Worm (Caenorhabditis elegans) whole organism, L1 larva: ENCODE measurements around the gene bbs-5.
A peak's percentile ranks its signal among the peaks of the same experiment; 100 is the strongest.

Experiments used
- C04F5.9 ChIP-seq: sonication (generic microtip); optimal IDR thresholded peaks from 2 replicates; lab custom pipeline; 2016; ENCODE audit warnings: missing genetic modification characterization, missing compliant biosample characterization
- C34B4.2 ChIP-seq: sonication (generic microtip); optimal IDR thresholded peaks from 2 replicates; lab custom pipeline; 2017; ENCODE audit warnings: mild to moderate bottlenecking, missing genetic modification characterization, missing compliant biosample characterization
- Y116A8C.19 ChIP-seq: sonication (generic microtip); optimal IDR thresholded peaks from 2 replicates; lab custom pipeline; 2016; ENCODE audit warnings: missing compliant biosample characterization, missing genetic modification characterization, borderline replicate concordance
- aha-1 ChIP-seq: fragments of 150-350 bp; optimal IDR thresholded peaks from 2 replicates; lab custom pipeline; 2014; ENCODE audit warnings: missing biosample characterization, missing genetic modification characterization
- alr-1 ChIP-seq: fragments of 200-800 bp; sonication (Bioruptor generic); optimal IDR thresholded peaks from 2 replicates; lab custom pipeline; 2018; ENCODE audit warnings: borderline replicate concordance, mild to moderate bottlenecking, missing genetic modification characterization, missing compliant biosample characterization
- ama-1 ChIP-seq: fragments of 150-350 bp; optimal IDR thresholded peaks from 2 replicates; lab custom pipeline; 2014
- blmp-1 ChIP-seq: fragments of 150-350 bp; optimal IDR thresholded peaks from 2 replicates; lab custom pipeline; 2014; ENCODE audit warnings: missing biosample characterization, missing genetic modification characterization
- ceh-8 ChIP-seq: fragments of 200-800 bp; sonication (Bioruptor generic); optimal IDR thresholded peaks from 2 replicates; lab custom pipeline; 2018; ENCODE audit warnings: mild to moderate bottlenecking, missing genetic modification characterization, moderate library complexity, missing compliant biosample characterization
- ceh-88 ChIP-seq: fragments of 200-800 bp; sonication (Bioruptor generic); IDR thresholded peaks from 2 replicates; pipeline ENCODE4 v1.3.6; 2022; ENCODE audit warnings: missing genetic modification characterization, missing compliant biosample characterization
- ceh-90 ChIP-seq: sonication (generic microtip); optimal IDR thresholded peaks from 2 replicates; lab custom pipeline; 2016; ENCODE audit warnings: missing genetic modification characterization, missing compliant biosample characterization
- ces-1 ChIP-seq: fragments of 150-350 bp; optimal IDR thresholded peaks from 2 replicates; lab custom pipeline; 2014; ENCODE audit warnings: missing biosample characterization, missing genetic modification reagents, missing genetic modification characterization
- dpl-1 ChIP-seq, 3 experiments: fragments of 150-350 bp in 2 of 3; sonication (generic microtip) in 1 of 3; optimal IDR thresholded peaks; 2 replicates each; lab custom pipeline; 2014 to 2017; ENCODE audit warnings: missing biosample characterization in 3 of 3, missing genetic modification characterization in 3 of 3, missing genetic modification reagents in 3 of 3
- dsc-1 ChIP-seq: sonication (generic microtip); optimal IDR thresholded peaks from 2 replicates; lab custom pipeline; 2016; ENCODE audit warnings: mild to moderate bottlenecking, missing genetic modification characterization, missing compliant biosample characterization
- efl-3 ChIP-seq: fragments of 200-800 bp; sonication (Bioruptor generic); optimal IDR thresholded peaks from 2 replicates; lab custom pipeline; 2018; ENCODE audit warnings: mild to moderate bottlenecking, missing genetic modification characterization, missing compliant biosample characterization
- egl-13 ChIP-seq: sonication (generic microtip); optimal IDR thresholded peaks from 2 replicates; lab custom pipeline; 2016; ENCODE audit warnings: missing genotype, missing genetic modification reagents, missing genetic modification characterization, missing compliant biosample characterization
- egl-27 ChIP-seq, 2 experiments: fragments of 150-350 bp in 1 of 2; sonication (generic microtip); optimal IDR thresholded peaks; 3 replicates each; lab custom pipeline; 2017 to 2018; ENCODE audit warnings: missing biosample characterization in 2 of 2, missing genetic modification characterization in 2 of 2, missing genetic modification reagents in 2 of 2
- elt-2 ChIP-seq: sonication (generic microtip); optimal IDR thresholded peaks from 2 replicates; lab custom pipeline; 2016; ENCODE audit warnings: missing genetic modification characterization, mild to moderate bottlenecking, inconsistent platforms, missing compliant biosample characterization, missing genetic modification reagents
- ets-5 ChIP-seq: fragments of 200-800 bp; sonication (Bioruptor generic); IDR thresholded peaks from 2 replicates; pipeline ENCODE4 v1.3.6; 2022; ENCODE audit warnings: missing genetic modification characterization, missing compliant biosample characterization
- fkh-4 ChIP-seq: sonication (generic microtip); optimal IDR thresholded peaks from 2 replicates; lab custom pipeline; 2016; ENCODE audit warnings: missing compliant biosample characterization, missing genetic modification characterization, borderline replicate concordance
- fos-1 ChIP-seq: fragments of 150-350 bp; optimal IDR thresholded peaks from 2 replicates; lab custom pipeline; 2014; ENCODE audit warnings: missing biosample characterization, missing genetic modification characterization
- hlh-4 ChIP-seq: sonication (generic microtip); optimal IDR thresholded peaks from 2 replicates; lab custom pipeline; 2016; ENCODE audit warnings: mild to moderate bottlenecking, missing genetic modification characterization, missing compliant biosample characterization
- hpl-2 ChIP-seq: fragments of 150-350 bp; optimal IDR thresholded peaks from 2 replicates; lab custom pipeline; 2014; ENCODE audit warnings: missing biosample characterization, missing genetic modification reagents, missing genetic modification characterization
- irx-1 ChIP-seq: sonication (generic microtip); optimal IDR thresholded peaks from 2 replicates; lab custom pipeline; 2016; ENCODE audit warnings: missing genetic modification characterization, missing compliant biosample characterization
- jun-1 ChIP-seq: fragments of 150-350 bp; optimal IDR thresholded peaks from 2 replicates; lab custom pipeline; 2014; ENCODE audit warnings: missing biosample characterization, missing genetic modification reagents, missing genetic modification characterization
- lin-14 ChIP-seq: fragments of 200-800 bp; sonication (Bioruptor generic); optimal IDR thresholded peaks from 2 replicates; lab custom pipeline; 2018; ENCODE audit warnings: mild to moderate bottlenecking, missing genetic modification characterization, moderate library complexity, missing compliant biosample characterization
- lin-15B ChIP-seq: fragments of 150-350 bp; sonication (generic microtip); optimal IDR thresholded peaks from 3 replicates; lab custom pipeline; 2014; ENCODE audit warnings: missing biosample characterization, missing genetic modification characterization
- lin-39 ChIP-seq: fragments of 150-350 bp; optimal IDR thresholded peaks from 2 replicates; lab custom pipeline; 2014; ENCODE audit warnings: missing biosample characterization, missing genetic modification reagents, missing genetic modification characterization
- lir-3 ChIP-seq: sonication (generic microtip); optimal IDR thresholded peaks from 2 replicates; lab custom pipeline; 2016; ENCODE audit warnings: mild to moderate bottlenecking, missing genetic modification characterization, moderate library complexity, missing compliant biosample characterization; ENCODE audit not compliant: poor library complexity
- mep-1 ChIP-seq: fragments of 150-350 bp; optimal IDR thresholded peaks from 2 replicates; lab custom pipeline; 2014; ENCODE audit warnings: missing biosample characterization, missing genetic modification characterization
- nhr-12 ChIP-seq: sonication (generic microtip); optimal IDR thresholded peaks from 2 replicates; lab custom pipeline; 2017; ENCODE audit warnings: missing biosample characterization, missing genetic modification characterization
- nhr-20 ChIP-seq: sonication (generic microtip); optimal IDR thresholded peaks from 2 replicates; lab custom pipeline; 2016; ENCODE audit warnings: mild to moderate bottlenecking, missing genetic modification characterization, missing compliant biosample characterization
- nhr-28 ChIP-seq: fragments of 150-350 bp; optimal IDR thresholded peaks from 2 replicates; lab custom pipeline; 2014; ENCODE audit warnings: missing biosample characterization, missing genetic modification characterization
- nhr-77 ChIP-seq: fragments of 150-350 bp; optimal IDR thresholded peaks from 2 replicates; lab custom pipeline; 2014; ENCODE audit warnings: missing biosample characterization, missing genetic modification characterization
- nhr-84 ChIP-seq: sonication (generic microtip); optimal IDR thresholded peaks from 2 replicates; lab custom pipeline; 2017; ENCODE audit warnings: missing biosample characterization, missing genetic modification characterization
- nhr-85 ChIP-seq: sonication (generic microtip); peaks from one replicate; lab custom pipeline; 2016; ENCODE audit warnings: missing genetic modification characterization, inconsistent platforms, missing compliant biosample characterization
- pag-3 ChIP-seq: sonication (generic microtip); optimal IDR thresholded peaks from 2 replicates; lab custom pipeline; 2017; ENCODE audit warnings: missing genetic modification characterization, mild to moderate bottlenecking, missing compliant biosample characterization, antibody characterized with exemption, borderline replicate concordance; ENCODE audit not compliant: insufficient read depth
- pqm-1 ChIP-seq: sonication (generic microtip); optimal IDR thresholded peaks from 3 replicates; lab custom pipeline; 2017; ENCODE audit warnings: missing biosample characterization, missing genetic modification characterization
- rnt-1 ChIP-seq: sonication (generic microtip); optimal IDR thresholded peaks from 2 replicates; lab custom pipeline; 2016; ENCODE audit warnings: mild to moderate bottlenecking, missing genetic modification characterization, moderate library complexity, missing compliant biosample characterization
- skn-1 ChIP-seq: fragments of 150-350 bp; optimal IDR thresholded peaks from 2 replicates; lab custom pipeline; 2014; ENCODE audit warnings: missing biosample characterization, missing genetic modification characterization
- snpc-4 ChIP-seq: fragments of 150-350 bp; optimal IDR thresholded peaks from 2 replicates; lab custom pipeline; 2014; ENCODE audit warnings: missing biosample characterization, missing genetic modification characterization
- snu-23 ChIP-seq: sonication (generic microtip); optimal IDR thresholded peaks from 2 replicates; lab custom pipeline; 2016; ENCODE audit warnings: missing genetic modification characterization, missing compliant biosample characterization
- sptf-1 ChIP-seq: fragments of 150-350 bp; optimal IDR thresholded peaks from 2 replicates; lab custom pipeline; 2014; ENCODE audit warnings: missing biosample characterization, missing genetic modification characterization
- sup-37 ChIP-seq: fragments of 200-800 bp; sonication (Bioruptor generic); optimal IDR thresholded peaks from 2 replicates; lab custom pipeline; 2018; ENCODE audit warnings: mild to moderate bottlenecking, missing genetic modification characterization, missing compliant biosample characterization
- swsn-7 ChIP-seq: sonication (generic microtip); optimal IDR thresholded peaks from 2 replicates; lab custom pipeline; 2016; ENCODE audit warnings: missing genetic modification characterization, missing compliant biosample characterization
- tbx-2 ChIP-seq: sonication (generic microtip); optimal IDR thresholded peaks from 2 replicates; lab custom pipeline; 2016; ENCODE audit warnings: missing genetic modification characterization, missing compliant biosample characterization
- unc-130 ChIP-seq: fragments of 150-350 bp; optimal IDR thresholded peaks from 2 replicates; lab custom pipeline; 2017; ENCODE audit warnings: missing biosample characterization, missing genetic modification characterization, inconsistent platforms
- unc-30 ChIP-seq: sonication (generic microtip); optimal IDR thresholded peaks from 2 replicates; lab custom pipeline; 2017; ENCODE audit warnings: missing biosample characterization, missing genetic modification characterization
- vab-15 ChIP-seq: sonication (generic microtip); optimal IDR thresholded peaks from 2 replicates; lab custom pipeline; 2017; ENCODE audit warnings: missing genotype, mild to moderate bottlenecking, missing genetic modification characterization, missing compliant biosample characterization
- zag-1 ChIP-seq: fragments of 150-350 bp; optimal IDR thresholded peaks from 2 replicates; lab custom pipeline; 2014; ENCODE audit warnings: missing biosample characterization, missing genetic modification characterization
- zip-4 ChIP-seq: fragments of 200-800 bp; sonication (Bioruptor generic); optimal IDR thresholded peaks from 2 replicates; lab custom pipeline; 2018; ENCODE audit warnings: mild to moderate bottlenecking, missing genetic modification characterization, moderate library complexity, missing compliant biosample characterization
- ztf-11 ChIP-seq, 2 experiments: sonication (generic microtip); optimal IDR thresholded peaks; 2 replicates each; lab custom pipeline; 2016 to 2017; ENCODE audit warnings: missing genetic modification characterization in 2 of 2, missing biosample characterization in 1 of 2, missing compliant biosample characterization in 1 of 2
- ztf-4 ChIP-seq: fragments of 150-350 bp; optimal IDR thresholded peaks from 2 replicates; lab custom pipeline; 2014; ENCODE audit warnings: missing biosample characterization, missing genetic modification characterization

The bbs-5 gene

DNA sequence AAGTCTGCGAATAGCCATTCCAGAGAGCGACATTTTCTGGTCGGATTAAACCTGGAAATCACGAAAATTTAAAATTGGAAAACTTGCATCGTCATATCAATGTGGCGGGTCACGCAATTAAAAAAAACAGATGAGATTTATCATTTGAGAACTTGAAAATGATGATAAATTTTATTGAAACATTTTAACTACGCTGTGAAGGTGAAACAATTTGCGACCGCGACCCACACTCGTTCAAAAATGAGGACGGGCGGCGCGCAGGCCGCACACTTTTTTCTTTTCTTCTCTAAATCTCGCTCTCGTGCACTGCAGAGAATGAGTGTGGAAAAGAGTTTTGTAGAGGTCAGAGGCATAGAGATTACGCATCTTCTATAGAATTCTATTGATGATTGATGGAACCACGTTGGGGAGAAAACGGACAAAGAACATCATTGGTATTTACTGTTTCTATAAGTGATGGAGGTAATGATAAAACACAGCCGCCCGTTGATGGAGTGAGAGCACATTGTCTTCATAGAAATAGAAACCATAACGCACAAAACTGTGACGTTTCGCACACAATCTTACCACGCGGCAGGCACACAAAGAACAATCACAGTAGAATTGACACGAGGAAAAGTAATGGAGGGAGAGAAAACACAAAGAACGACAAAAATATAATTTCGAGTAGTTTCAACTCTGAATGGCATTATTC, 44.9 kb downstream of the bbs-5 start, which contains the start of gene cts-1:
TSS of gene cts-1 (minus strand) at position 51 of the 694 bp plus-strand sequence.
- TF ChIP-seq Y116A8C.19 (tag; lab: Kevin White, UChicago) (no peak), elt-2 (tag; lab: Kevin White, UChicago) (peak; percentile 82), ztf-11 (tag; optimal IDR thresholded peaks at IDR 0.05; lab: Kevin White, UChicago) (no peak), nhr-20 (tag; lab: Kevin White, UChicago) (peak; percentile 92), fos-1 (tag; lab: Kevin White, UChicago) (no peak), alr-1 (tag; lab: Kevin White, UChicago) (no peak), zag-1 (tag; lab: Kevin White, UChicago) (no peak), nhr-77 (tag; lab: Kevin White, UChicago) (peak; percentile 86), skn-1 (tag; lab: Kevin White, UChicago) (peak; percentile 75), nhr-12 (tag; lab: Kevin White, UChicago) (no peak), lin-14 (GFP tag; lab: Kevin White, UChicago) (peak; percentile 97), mep-1 (tag; lab: Kevin White, UChicago) (peak; percentile 81), ces-1 (GFP tag; lab: Kevin White, UChicago) (no peak), nhr-85 (tag; lab: Kevin White, UChicago) (peak; percentile 94), rnt-1 (tag; lab: Kevin White, UChicago) (peak; percentile 85), hpl-2 (GFP tag; lab: Kevin White, UChicago) (peak; percentile 77), jun-1 (tag; lab: Kevin White, UChicago) (no peak), ztf-4 (peak; percentile 64), lir-3 (tag; lab: Kevin White, UChicago) (peak; percentile 66), irx-1 (tag; lab: Kevin White, UChicago) (peak; percentile 59), pag-3 (tag; lab: Kevin White, UChicago) (peak; percentile 47), C34B4.2 (peak; percentile 84), pqm-1 (no peak), ama-1 (lab: Kevin White, UChicago) (no peak), ceh-90 (no peak), aha-1 (tag; lab: Kevin White, UChicago) (peak; percentile 21), sup-37 (GFP tag; lab: Kevin White, UChicago) (no peak), fkh-4 (no peak), C04F5.9 (tag; lab: Kevin White, UChicago) (peak; percentile 23), vab-15 (tag; lab: Kevin White, UChicago) (no peak), snpc-4 (tag; lab: Kevin White, UChicago) (peak; percentile 30), swsn-7 (tag; lab: Kevin White, UChicago) (peak; percentile 73), nhr-84 (tag; lab: Kevin White, UChicago) (no peak), blmp-1 (tag; lab: Kevin White, UChicago) (peak; percentile 87), egl-27 (tag; optimal IDR thresholded peaks at IDR 0.05; lab: Kevin White, UChicago) (peak in 1 of 2 experiments; percentile 24), zip-4 (GFP tag; lab: Kevin White, UChicago) (peak; percentile 14), ceh-88 (GFP tag; lab: Robert Waterston, UW) (no peak), egl-13 (tag; lab: Kevin White, UChicago) (no peak), snu-23 (GFP tag; lab: Kevin White, UChicago) (peak; percentile 89), tbx-2 (tag; lab: Kevin White, UChicago) (peak; percentile 74), lin-39 (tag; lab: Kevin White, UChicago) (no peak), dsc-1 (tag; lab: Kevin White, UChicago) (peak; percentile 12), unc-30 (tag; lab: Kevin White, UChicago) (no peak), nhr-28 (tag; lab: Kevin White, UChicago) (no peak), ets-5 (no peak), hlh-4 (tag; lab: Kevin White, UChicago) (no peak), ceh-8 (no peak), unc-130 (tag; lab: Kevin White, UChicago) (peak; percentile 87), lin-15B (tag; lab: Kevin White, UChicago) (peak; percentile 67), efl-3 (GFP tag; lab: Kevin White, UChicago) (no peak), dpl-1 (GFP tag; optimal IDR thresholded peaks at IDR 0.05; lab: Kevin White, UChicago) (peak; percentile 41 to 60 (median 53)), sptf-1 (tag; lab: Kevin White, UChicago) (no peak)
